Fruit fly (Drosophila melanogaster) S2 (cell line): ENCODE data around the gene clumsy.

Source experiments
- CG8478 ChIP-seq: fragments of >200 bp; optimal IDR thresholded peaks from 2 replicates; lab custom pipeline; 2018
- CTCF ChIP-seq, 2 experiments: fragments of >200 bp; optimal IDR thresholded peaks; 2 replicates each; lab custom pipeline; 2018

DNA sequence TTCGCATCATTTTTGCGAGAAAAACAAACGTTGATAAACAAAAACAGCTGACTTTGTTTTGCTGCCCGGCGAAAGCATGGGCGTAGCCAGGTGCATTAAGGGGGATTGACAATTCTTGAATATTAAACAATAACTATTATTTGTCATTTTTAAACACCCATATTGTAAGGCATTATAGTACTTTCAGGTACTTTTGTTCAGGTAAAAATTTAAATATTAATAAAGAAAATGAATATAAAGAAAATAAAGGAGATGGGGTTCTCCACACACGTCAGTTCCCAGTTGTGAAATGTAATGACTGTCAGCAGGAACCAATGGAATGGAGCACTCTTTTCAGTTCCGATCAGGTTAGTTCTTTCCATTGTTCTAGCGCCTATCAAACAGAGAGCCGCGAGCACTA, 47.7 kb upstream of the clumsy start, which contains the start of the genes Coq3 and Pld3:
- TF ChIP-seq CTCF (optimal IDR thresholded peaks at IDR 0.05; lab: Kevin White, UChicago) (no peak), CG8478 (lab: Kevin White, UChicago) (no peak)
